Fruit fly (Drosophila melanogaster) whole organism, embryonic: Measurements from ENCODE around the gene mRpL13.
A peak's percentile ranks its signal among the peaks of the same experiment; 100 is the strongest.

Source experiments
- Atf3 ChIP-seq: fragments of 200-800 bp; sonication (Bioruptor generic); optimal IDR thresholded peaks from 3 replicates; lab custom pipeline; 2016; ENCODE audit warnings: missing biosample characterization, missing genetic modification characterization
- B-H1 ChIP-seq: fragments of 200-800 bp; sonication (Bioruptor generic); IDR thresholded peaks from 3 replicates; pipeline ENCODE4 v1.3.6; 2022; ENCODE audit warnings: missing biosample characterization, missing genetic modification characterization
- B-H2 ChIP-seq: fragments of 200-800 bp; sonication (Bioruptor generic); optimal IDR thresholded peaks from 2 replicates; lab custom pipeline; 2018; ENCODE audit warnings: missing biosample characterization, mild to moderate bottlenecking, missing genetic modification characterization
- CG10565 ChIP-seq: fragments of 200-800 bp; sonication (Bioruptor generic); optimal IDR thresholded peaks from 3 replicates; lab custom pipeline; 2016; ENCODE audit warnings: missing biosample characterization, mild to moderate bottlenecking, missing genetic modification characterization
- CG12104 ChIP-seq: fragments of 200-800 bp; sonication (Bioruptor generic); optimal IDR thresholded peaks from 3 replicates; lab custom pipeline; 2016; ENCODE audit warnings: missing biosample characterization, missing genetic modification characterization
- CG12155 ChIP-seq: fragments of 200-800 bp; sonication (Bioruptor generic); optimal IDR thresholded peaks from 3 replicates; lab custom pipeline; 2016; ENCODE audit warnings: missing biosample characterization, missing genetic modification characterization
- CG15479 ChIP-seq: fragments of 200-800 bp; sonication (Bioruptor generic); optimal IDR thresholded peaks from 3 replicates; lab custom pipeline; 2019; ENCODE audit warnings: missing biosample characterization, mild to moderate bottlenecking, missing genetic modification characterization, moderate library complexity
- CG16813 ChIP-seq: fragments of 200-800 bp; sonication (Bioruptor generic); IDR thresholded peaks from 3 replicates; pipeline ENCODE4 v1.3.6; 2022; ENCODE audit warnings: missing biosample characterization, missing genetic modification characterization; ENCODE audit not compliant: partially characterized antibody
- CG1792 ChIP-seq: fragments of 200-800 bp; sonication (Bioruptor generic); optimal IDR thresholded peaks from 2 replicates; lab custom pipeline; 2016; ENCODE audit warnings: missing biosample characterization, missing genetic modification characterization
- CG2678 ChIP-seq: fragments of 200-800 bp; sonication (Bioruptor generic); optimal IDR thresholded peaks from 3 replicates; lab custom pipeline; 2019; ENCODE audit warnings: missing biosample characterization, mild to moderate bottlenecking, missing genetic modification characterization, moderate library complexity
- CG31365 ChIP-seq: fragments of 200-800 bp; sonication (Bioruptor generic); optimal IDR thresholded peaks from 2 replicates; lab custom pipeline; 2018; ENCODE audit warnings: missing biosample characterization, mild to moderate bottlenecking, missing genetic modification characterization
- CG32532 ChIP-seq: fragments of 200-800 bp; sonication (Bioruptor generic); IDR thresholded peaks from 2 replicates; pipeline ENCODE4 v1.3.6; 2022; ENCODE audit warnings: missing biosample characterization, missing genetic modification characterization
- CG34224 ChIP-seq: fragments of 200-800 bp; sonication (Bioruptor generic); IDR thresholded peaks from 3 replicates; pipeline ENCODE4 v1.3.6; 2022; ENCODE audit warnings: missing biosample characterization, missing genetic modification characterization; ENCODE audit not compliant: partially characterized antibody
- CG4282 ChIP-seq: fragments of 200-800 bp; sonication (Bioruptor generic); optimal IDR thresholded peaks from 2 replicates; lab custom pipeline; 2016; ENCODE audit warnings: missing biosample characterization, missing genetic modification characterization
- CG5245 ChIP-seq: fragments of 200-800 bp; sonication (Bioruptor generic); optimal IDR thresholded peaks from 3 replicates; lab custom pipeline; 2016; ENCODE audit warnings: missing biosample characterization, missing genetic modification characterization
- CG6272 ChIP-seq: fragments of 200-800 bp; sonication (Bioruptor generic); IDR thresholded peaks from 2 replicates; pipeline ENCODE4 v1.3.6; 2022; ENCODE audit warnings: missing biosample characterization, missing genetic modification characterization
- CG7556 ChIP-seq: fragments of 200-800 bp; sonication (Bioruptor generic); optimal IDR thresholded peaks from 2 replicates; lab custom pipeline; 2017; ENCODE audit warnings: missing biosample characterization, mild to moderate bottlenecking, missing genetic modification characterization
- CG7745 ChIP-seq: fragments of 200-800 bp; sonication (Bioruptor generic); optimal IDR thresholded peaks from 2 replicates; lab custom pipeline; 2018; ENCODE audit warnings: missing biosample characterization, mild to moderate bottlenecking, missing genetic modification characterization, moderate library complexity
- CG9609 ChIP-seq: fragments of 200-800 bp; sonication (Bioruptor generic); optimal IDR thresholded peaks from 3 replicates; lab custom pipeline; 2016; ENCODE audit warnings: missing biosample characterization, missing genetic modification characterization
- CHES-1-like ChIP-seq: fragments of 200-800 bp; sonication (Bioruptor generic); optimal IDR thresholded peaks from 2 replicates; lab custom pipeline; 2016; ENCODE audit warnings: missing biosample characterization, missing genetic modification characterization
- CTCF ChIP-seq: fragments of 200-800 bp; sonication (Bioruptor generic); optimal IDR thresholded peaks from 2 replicates; lab custom pipeline; 2017; ENCODE audit warnings: missing biosample characterization, mild to moderate bottlenecking, missing genetic modification characterization, moderate library complexity
- CoRest ChIP-seq: fragments of 200-800 bp; sonication (Bioruptor generic); optimal IDR thresholded peaks from 3 replicates; lab custom pipeline; 2018; ENCODE audit warnings: missing biosample characterization, mild to moderate bottlenecking, missing genetic modification characterization, moderate library complexity
- Dad ChIP-seq: fragments of 200-800 bp; sonication (Bioruptor generic); optimal IDR thresholded peaks from 3 replicates; lab custom pipeline; 2016; ENCODE audit warnings: missing biosample characterization, missing genetic modification characterization
- Dip3 ChIP-seq: fragments of 200-800 bp; sonication (Bioruptor generic); optimal IDR thresholded peaks from 3 replicates; lab custom pipeline; 2016; ENCODE audit warnings: missing biosample characterization, missing genetic modification characterization
- Ets65A ChIP-seq: fragments of 200-800 bp; sonication (Bioruptor generic); peaks from one replicate; lab custom pipeline; 2016; ENCODE audit warnings: missing biosample characterization, missing genetic modification characterization
- Fer2 ChIP-seq: fragments of 200-800 bp; sonication (Bioruptor generic); optimal IDR thresholded peaks from 2 replicates; lab custom pipeline; 2018; ENCODE audit warnings: missing biosample characterization, mild to moderate bottlenecking, missing genetic modification characterization, moderate library complexity
- HmgD ChIP-seq: fragments of 200-800 bp; sonication (Bioruptor generic); optimal IDR thresholded peaks from 3 replicates; lab custom pipeline; 2016; ENCODE audit warnings: missing biosample characterization, missing genetic modification characterization
- Hr39 ChIP-seq: fragments of >200 bp; optimal IDR thresholded peaks from 2 replicates; lab custom pipeline; 2017
- MESR4 ChIP-seq: fragments of 200-800 bp; sonication (Bioruptor generic); optimal IDR thresholded peaks from 2 replicates; lab custom pipeline; 2018; ENCODE audit warnings: missing biosample characterization, mild to moderate bottlenecking, missing genetic modification characterization, moderate library complexity
- Myb ChIP-seq: fragments of 200-800 bp; sonication (Bioruptor generic); optimal IDR thresholded peaks from 2 replicates; lab custom pipeline; 2016; ENCODE audit warnings: missing biosample characterization, missing genetic modification characterization
- Spps ChIP-seq: fragments of 200-800 bp; sonication (Bioruptor generic); optimal IDR thresholded peaks from 2 replicates; lab custom pipeline; 2018; ENCODE audit warnings: missing biosample characterization, mild to moderate bottlenecking, missing genetic modification characterization
- ac ChIP-seq: fragments of 200-800 bp; sonication (Bioruptor generic); optimal IDR thresholded peaks from 3 replicates; lab custom pipeline; 2017; ENCODE audit warnings: missing biosample characterization, mild to moderate bottlenecking, missing genetic modification characterization
- amos ChIP-seq: fragments of 200-800 bp; sonication (Bioruptor generic); IDR thresholded peaks from 2 replicates; pipeline ENCODE4 v1.3.6; 2022; ENCODE audit warnings: missing biosample characterization, missing genetic modification characterization; ENCODE audit not compliant: partially characterized antibody
- danr ChIP-seq: fragments of 200-800 bp; sonication (Bioruptor generic); IDR thresholded peaks from 2 replicates; pipeline ENCODE4 v1.3.6; 2022; ENCODE audit warnings: missing biosample characterization, missing genetic modification characterization
- fd102C ChIP-seq: fragments of 200-800 bp; sonication (Bioruptor generic); optimal IDR thresholded peaks from 2 replicates; lab custom pipeline; 2018; ENCODE audit warnings: missing biosample characterization, mild to moderate bottlenecking, missing genetic modification characterization, moderate library complexity
- fru ChIP-seq: fragments of >200 bp; optimal IDR thresholded peaks from 2 replicates; lab custom pipeline; 2017
- ftz-f1 ChIP-seq: fragments of 200-800 bp; sonication (Bioruptor generic); optimal IDR thresholded peaks from 2 replicates; lab custom pipeline; 2016; ENCODE audit warnings: missing biosample characterization, missing genetic modification characterization
- klu ChIP-seq: fragments of 200-800 bp; sonication (Bioruptor generic); IDR thresholded peaks from 2 replicates; pipeline ENCODE4 v1.3.6; 2022; ENCODE audit warnings: missing biosample characterization, missing genetic modification characterization
- lab ChIP-seq: fragments of 200-800 bp; sonication (Bioruptor generic); optimal IDR thresholded peaks from 3 replicates; lab custom pipeline; 2017; ENCODE audit warnings: missing biosample characterization, missing genetic modification characterization, mild to moderate bottlenecking, moderate library complexity, missing genetic modification reagents
- luna ChIP-seq: fragments of 200-800 bp; sonication (Bioruptor generic); optimal IDR thresholded peaks from 2 replicates; lab custom pipeline; 2016; ENCODE audit warnings: missing biosample characterization, missing genetic modification characterization
- mirr ChIP-seq: fragments of 200-800 bp; sonication (Bioruptor generic); optimal IDR thresholded peaks from 3 replicates; lab custom pipeline; 2018; ENCODE audit warnings: missing biosample characterization, mild to moderate bottlenecking, missing genetic modification characterization
- nau ChIP-seq: fragments of 200-800 bp; sonication (Bioruptor generic); optimal IDR thresholded peaks from 3 replicates; lab custom pipeline; 2017; ENCODE audit warnings: missing biosample characterization, mild to moderate bottlenecking, missing genetic modification characterization, missing genetic modification reagents
- odd ChIP-seq: fragments of 200-800 bp; sonication (Bioruptor generic); optimal IDR thresholded peaks from 2 replicates; lab custom pipeline; 2017; ENCODE audit warnings: missing biosample characterization, mild to moderate bottlenecking, missing genetic modification characterization
- run ChIP-seq: fragments of 200-800 bp; sonication (Bioruptor generic); optimal IDR thresholded peaks from 3 replicates; lab custom pipeline; 2018; ENCODE audit warnings: missing biosample characterization, mild to moderate bottlenecking, missing genetic modification characterization
- sima ChIP-seq: fragments of 200-800 bp; sonication (Bioruptor generic); optimal IDR thresholded peaks from 2 replicates; lab custom pipeline; 2016; ENCODE audit warnings: missing biosample characterization, missing genetic modification characterization
- sqz ChIP-seq: fragments of 200-800 bp; sonication (Bioruptor generic); optimal IDR thresholded peaks from 3 replicates; lab custom pipeline; 2018; ENCODE audit warnings: missing biosample characterization, mild to moderate bottlenecking, missing genetic modification characterization
- stc ChIP-seq: fragments of 200-800 bp; sonication (Bioruptor generic); IDR thresholded peaks from 2 replicates; pipeline ENCODE4 v1.3.6; 2022; ENCODE audit warnings: missing biosample characterization, missing genetic modification characterization
- trem ChIP-seq: fragments of 200-800 bp; optimal IDR thresholded peaks from 3 replicates; lab custom pipeline; 2019; ENCODE audit warnings: missing biosample characterization, mild to moderate bottlenecking, missing genetic modification characterization, moderate library complexity
- wor ChIP-seq: fragments of 200-800 bp; sonication (Bioruptor generic); IDR thresholded peaks from 2 replicates; pipeline ENCODE4 v1.3.6; 2022; ENCODE audit warnings: missing biosample characterization, missing genetic modification characterization
- zen2 ChIP-seq: fragments of 200-800 bp; sonication (Bioruptor generic); IDR thresholded peaks from 3 replicates; pipeline ENCODE4 v1.3.6; 2022; ENCODE audit warnings: missing biosample characterization, missing genetic modification characterization; ENCODE audit not compliant: partially characterized antibody
- zf30C ChIP-seq: fragments of 200-800 bp; sonication (Bioruptor generic); optimal IDR thresholded peaks from 3 replicates; lab custom pipeline; 2018; ENCODE audit warnings: missing biosample characterization, mild to moderate bottlenecking, missing genetic modification characterization

Gene mRpL13

DNA sequence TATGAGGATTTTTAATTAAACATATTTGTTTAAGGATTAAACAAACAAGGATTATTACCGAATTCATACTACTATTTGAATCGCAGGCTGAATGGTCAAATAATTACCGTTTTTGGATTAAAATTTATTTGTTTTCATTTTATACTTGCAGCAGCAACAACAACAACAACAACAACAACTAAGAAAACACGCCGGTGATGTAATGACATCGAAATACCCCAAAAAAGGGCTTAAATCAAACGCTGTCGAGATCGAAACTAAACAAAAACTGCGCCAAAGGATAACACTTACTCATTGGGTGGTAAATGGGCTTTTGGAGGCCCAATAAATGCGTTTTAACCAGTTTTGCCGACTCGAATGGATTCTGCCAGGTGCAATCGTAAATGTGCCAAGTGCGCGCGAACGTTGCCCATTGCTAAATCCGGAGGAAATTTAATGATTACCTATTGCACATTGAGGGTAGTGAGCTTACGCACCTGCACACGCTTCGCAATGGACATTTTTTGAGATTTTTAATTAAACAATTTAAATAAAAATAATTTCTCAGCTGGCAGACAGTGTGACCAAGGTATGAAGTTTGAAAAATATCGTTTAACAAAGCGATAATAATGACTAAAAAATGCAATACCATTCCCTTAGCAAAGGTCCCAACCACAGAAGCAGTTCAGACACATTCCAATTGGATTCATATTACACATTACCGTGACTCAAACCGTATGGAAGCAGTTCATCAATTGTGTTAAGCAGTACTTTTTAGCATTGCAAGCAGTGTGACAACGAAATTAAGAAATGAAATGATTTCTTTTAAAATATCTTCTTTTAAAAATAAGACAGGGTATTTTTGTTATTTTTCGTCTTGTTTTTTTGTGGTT is at the start of gene mRpL13, which contains the start of gene CG10602 (continued):
- TF ChIP-seq luna: no peak
- TF ChIP-seq CG10565 (GFP tag; lab: Kevin White, UChicago): no peak
- TF ChIP-seq zen2 (GFP tag; lab: Robert Waterston, UW): no peak
- peak; percentile 49 for TF ChIP-seq CG9609 (GFP tag; lab: Kevin White, UChicago)
- TF ChIP-seq wor (GFP tag; lab: Robert Waterston, UW): no peak
- TF ChIP-seq B-H2 (GFP tag; lab: Kevin White, UChicago): peak; percentile 9
- TF ChIP-seq CG6272 (GFP tag; lab: Robert Waterston, UW): no peak
- peak; percentile 91 for TF ChIP-seq HmgD (GFP tag; lab: Kevin White, UChicago)
- TF ChIP-seq CG15479 (GFP tag; lab: Kevin White, UChicago): no peak
- TF ChIP-seq CG32532 (GFP tag; lab: Robert Waterston, UW): no peak
- no peak for TF ChIP-seq fru
- TF ChIP-seq amos: peak; percentile 25; the same call in 1 of the 2 replicates
- no peak for TF ChIP-seq stc (GFP tag; lab: Robert Waterston, UW)
- no peak for TF ChIP-seq lab (GFP tag; lab: Kevin White, UChicago)
- TF ChIP-seq CG34224: 0 out of 3 replicates have a peak, but pooled peaks have one; percentile 23
- no peak for TF ChIP-seq ac (GFP tag; lab: Kevin White, UChicago)
- peak; percentile 79 for TF ChIP-seq CTCF
- peak; percentile 79 for TF ChIP-seq trem (tag; lab: Kevin White, UChicago)
- TF ChIP-seq CG5245: no peak
- no peak for TF ChIP-seq fd102C (GFP tag; lab: Kevin White, UChicago)
- TF ChIP-seq Ets65A: peak; percentile 68
- TF ChIP-seq ftz-f1 (GFP tag; lab: Kevin White, UChicago): peak; percentile 2
- TF ChIP-seq run (tag; lab: Kevin White, UChicago): no peak
- TF ChIP-seq Dip3 (GFP tag; lab: Kevin White, UChicago): peak; percentile 13
- no peak for TF ChIP-seq CG12104 (GFP tag; lab: Kevin White, UChicago)
- TF ChIP-seq sima (GFP tag; lab: Kevin White, UChicago): no peak
- TF ChIP-seq CG7556: no peak
- no peak for TF ChIP-seq Atf3 (GFP tag; lab: Kevin White, UChicago)
- TF ChIP-seq B-H1: no peak
- TF ChIP-seq CG12155 (GFP tag; lab: Kevin White, UChicago): peak; percentile 21
- TF ChIP-seq zf30C: no peak
- no peak; the same call in 1 of the 2 replicates for TF ChIP-seq klu
- peak; percentile 99 for TF ChIP-seq CG31365 (tag; lab: Kevin White, UChicago)
- peak; percentile 31 for TF ChIP-seq CHES-1-like (GFP tag; lab: Kevin White, UChicago)
- peak; percentile 36; the same call in 2 of the 3 replicates for TF ChIP-seq CG16813 (GFP tag; lab: Robert Waterston, UW)
- peak; percentile 57 for TF ChIP-seq MESR4 (GFP tag; lab: Kevin White, UChicago)
- no peak for TF ChIP-seq Spps
- no peak for TF ChIP-seq sqz (GFP tag; lab: Kevin White, UChicago)
- TF ChIP-seq CG7745 (tag; lab: Kevin White, UChicago): no peak
- no peak for TF ChIP-seq CG1792 (GFP tag; lab: Kevin White, UChicago)
- TF ChIP-seq Myb (GFP tag; lab: Kevin White, UChicago): peak; percentile 72
- no peak for TF ChIP-seq odd (GFP tag; lab: Kevin White, UChicago)
- TF ChIP-seq Fer2 (tag; lab: Kevin White, UChicago): no peak
- no peak for TF ChIP-seq danr (GFP tag; lab: Robert Waterston, UW)
- no peak for TF ChIP-seq Hr39 (lab: Kevin White, UChicago)
- TF ChIP-seq nau (GFP tag; lab: Kevin White, UChicago): no peak
- TF ChIP-seq CG4282: peak; percentile 11
- TF ChIP-seq CG2678 (tag; lab: Kevin White, UChicago): no peak
- TF ChIP-seq Dad (GFP tag; lab: Kevin White, UChicago): no peak
- no peak for TF ChIP-seq mirr (GFP tag; lab: Kevin White, UChicago)
- peak; percentile 54 for TF ChIP-seq CoRest (tag; lab: Kevin White, UChicago)
